Fruit fly (Drosophila melanogaster) whole organism, embryonic: ENCODE measurements around the gene scpr-B.
A peak's percentile ranks its signal among the peaks of the same experiment; 100 is the strongest.

Source experiments
- ATbp ChIP-seq: fragments of 200-800 bp; sonication (Bioruptor generic); optimal IDR thresholded peaks from 2 replicates; lab custom pipeline; 2017; ENCODE audit warnings: missing biosample characterization, mild to moderate bottlenecking, missing genetic modification characterization, missing genetic modification reagents
- Abd-B ChIP-seq: fragments of 200-800 bp; sonication (Bioruptor generic); optimal IDR thresholded peaks from 2 replicates; lab custom pipeline; 2018; ENCODE audit warnings: missing biosample characterization, mild to moderate bottlenecking, missing genetic modification characterization, moderate library complexity
- Atf-2 ChIP-seq: fragments of 200-800 bp; sonication (Bioruptor generic); optimal IDR thresholded peaks from 2 replicates; lab custom pipeline; 2016; ENCODE audit warnings: missing biosample characterization, missing genetic modification characterization
- B-H1 ChIP-seq: fragments of 200-800 bp; sonication (Bioruptor generic); IDR thresholded peaks from 3 replicates; pipeline ENCODE4 v1.3.6; 2022; ENCODE audit warnings: missing biosample characterization, missing genetic modification characterization
- BEAF-32 ChIP-seq: fragments of 200-800 bp; sonication (Bioruptor generic); optimal IDR thresholded peaks from 3 replicates; lab custom pipeline; 2017; ENCODE audit warnings: missing biosample characterization, missing genetic modification characterization, mild to moderate bottlenecking, moderate library complexity, missing genetic modification reagents
- Blimp-1 ChIP-seq: fragments of 200-800 bp; sonication (Bioruptor generic); optimal IDR thresholded peaks from 3 replicates; lab custom pipeline; 2018; ENCODE audit warnings: missing biosample characterization, missing genetic modification characterization, mild to moderate bottlenecking, moderate library complexity, missing genetic modification reagents
- BtbVII ChIP-seq: fragments of 200-800 bp; sonication (Bioruptor generic); optimal IDR thresholded peaks from 3 replicates; lab custom pipeline; 2017; ENCODE audit warnings: missing biosample characterization, mild to moderate bottlenecking, missing genetic modification characterization
- CG10267 ChIP-seq: fragments of 200-800 bp; sonication (Bioruptor generic); optimal IDR thresholded peaks from 2 replicates; lab custom pipeline; 2018; ENCODE audit warnings: missing biosample characterization, mild to moderate bottlenecking, missing genetic modification characterization, moderate library complexity
- CG11093 ChIP-seq: fragments of 200-800 bp; sonication (Bioruptor generic); IDR thresholded peaks from 3 replicates; pipeline ENCODE4 v1.3.6; 2022; ENCODE audit warnings: missing biosample characterization, missing genetic modification characterization
- CG11456 ChIP-seq: fragments of 200-800 bp; sonication (Bioruptor generic); IDR thresholded peaks from 3 replicates; pipeline ENCODE4 v1.3.6; 2022; ENCODE audit warnings: missing biosample characterization, missing genetic modification characterization
- CG12769 ChIP-seq: fragments of 200-800 bp; sonication (Bioruptor generic); optimal IDR thresholded peaks from 2 replicates; lab custom pipeline; 2019; ENCODE audit warnings: missing biosample characterization, mild to moderate bottlenecking, missing genetic modification characterization, moderate library complexity
- CG13624 ChIP-seq: fragments of 200-800 bp; sonication (Bioruptor generic); optimal IDR thresholded peaks from 2 replicates; lab custom pipeline; 2016; ENCODE audit warnings: missing biosample characterization, missing genetic modification characterization
- CG14441 ChIP-seq: fragments of 200-800 bp; sonication (Bioruptor generic); IDR thresholded peaks from 2 replicates; pipeline ENCODE4 v1.3.6; 2022; ENCODE audit warnings: missing biosample characterization, missing genetic modification characterization
- CG17912 ChIP-seq: fragments of 200-800 bp; sonication (Bioruptor generic); optimal IDR thresholded peaks from 2 replicates; lab custom pipeline; 2018; ENCODE audit warnings: missing biosample characterization, mild to moderate bottlenecking, missing genetic modification characterization
- CG1832 ChIP-seq: fragments of 200-800 bp; sonication (Bioruptor generic); optimal IDR thresholded peaks from 2 replicates; lab custom pipeline; 2017; ENCODE audit warnings: missing biosample characterization, mild to moderate bottlenecking, missing genetic modification characterization, inconsistent platforms
- CG2120 ChIP-seq: fragments of 200-800 bp; sonication (Bioruptor generic); optimal IDR thresholded peaks from 3 replicates; lab custom pipeline; 2016; ENCODE audit warnings: missing biosample characterization, missing genetic modification characterization
- CG31224 ChIP-seq: fragments of 200-800 bp; sonication (Bioruptor generic); IDR thresholded peaks from 2 replicates; pipeline ENCODE4 v1.3.6; 2022; ENCODE audit warnings: missing biosample characterization, missing genetic modification characterization
- CG31365 ChIP-seq: fragments of 200-800 bp; sonication (Bioruptor generic); optimal IDR thresholded peaks from 2 replicates; lab custom pipeline; 2018; ENCODE audit warnings: missing biosample characterization, mild to moderate bottlenecking, missing genetic modification characterization
- CG3995 ChIP-seq: fragments of 200-800 bp; sonication (Bioruptor generic); optimal IDR thresholded peaks from 3 replicates; lab custom pipeline; 2016; ENCODE audit warnings: missing biosample characterization, missing genetic modification characterization
- CG4328 ChIP-seq: fragments of 200-800 bp; sonication (Bioruptor generic); optimal IDR thresholded peaks from 3 replicates; lab custom pipeline; 2017; ENCODE audit warnings: missing biosample characterization, missing genetic modification reagents, missing genetic modification characterization
- CG4404 ChIP-seq: fragments of 200-800 bp; sonication (Bioruptor generic); IDR thresholded peaks from 2 replicates; pipeline ENCODE4 v1.3.6; 2022; ENCODE audit warnings: missing biosample characterization, missing genetic modification characterization
- CG4707 ChIP-seq: fragments of 200-800 bp; sonication (Bioruptor generic); optimal IDR thresholded peaks from 2 replicates; lab custom pipeline; 2018; ENCODE audit warnings: missing biosample characterization, mild to moderate bottlenecking, missing genetic modification characterization, moderate library complexity
- CG7271 ChIP-seq: fragments of 200-800 bp; sonication (Bioruptor generic); optimal IDR thresholded peaks from 2 replicates; lab custom pipeline; 2018; ENCODE audit warnings: missing biosample characterization, mild to moderate bottlenecking, missing genetic modification characterization, moderate library complexity
- CG7745 ChIP-seq: fragments of 200-800 bp; sonication (Bioruptor generic); optimal IDR thresholded peaks from 2 replicates; lab custom pipeline; 2018; ENCODE audit warnings: missing biosample characterization, mild to moderate bottlenecking, missing genetic modification characterization, moderate library complexity
- CG9609 ChIP-seq: fragments of 200-800 bp; sonication (Bioruptor generic); optimal IDR thresholded peaks from 3 replicates; lab custom pipeline; 2016; ENCODE audit warnings: missing biosample characterization, missing genetic modification characterization
- CG9797 ChIP-seq: fragments of 200-800 bp; sonication (Bioruptor generic); optimal IDR thresholded peaks from 3 replicates; lab custom pipeline; 2018; ENCODE audit warnings: missing biosample characterization, mild to moderate bottlenecking, missing genetic modification characterization
- Camta ChIP-seq: fragments of 200-800 bp; sonication (Bioruptor generic); optimal IDR thresholded peaks from 2 replicates; lab custom pipeline; 2016; ENCODE audit warnings: missing biosample characterization, missing genetic modification characterization
- HmgZ ChIP-seq: fragments of 200-800 bp; sonication (Bioruptor generic); optimal IDR thresholded peaks from 2 replicates; lab custom pipeline; 2018; ENCODE audit warnings: missing biosample characterization, mild to moderate bottlenecking, missing genetic modification characterization
- Hr78 ChIP-seq, 2 experiments: fragments of 200-800 bp in 1 of 2; fragments of >200 bp in 1 of 2; sonication (Bioruptor generic) in 1 of 2; optimal IDR thresholded peaks; 2 replicates each; lab custom pipeline; 2017 to 2019; ENCODE audit warnings: missing biosample characterization in 2 of 2, missing genetic modification characterization in 2 of 2, mild to moderate bottlenecking in 1 of 2, moderate library complexity in 1 of 2
- Mes4 ChIP-seq: fragments of 200-800 bp; sonication (Bioruptor generic); optimal IDR thresholded peaks from 2 replicates; lab custom pipeline; 2016; ENCODE audit warnings: missing biosample characterization, missing genetic modification characterization
- Oaz ChIP-seq: fragments of 200-800 bp; sonication (Bioruptor generic); IDR thresholded peaks from 2 replicates; pipeline ENCODE4 v1.3.6; 2022; ENCODE audit warnings: missing biosample characterization, missing genetic modification characterization
- Optix ChIP-seq: fragments of 200-800 bp; sonication (Bioruptor generic); IDR thresholded peaks from 3 replicates; pipeline ENCODE4 v1.3.6; 2022; ENCODE audit warnings: missing biosample characterization, missing genetic modification characterization
- Ptx1 ChIP-seq: fragments of 200-800 bp; sonication (Bioruptor generic); IDR thresholded peaks from 2 replicates; pipeline ENCODE4 v1.3.6; 2022; ENCODE audit warnings: missing biosample characterization, missing genetic modification characterization
- Side ChIP-seq: fragments of 200-800 bp; sonication (Bioruptor generic); optimal IDR thresholded peaks from 2 replicates; lab custom pipeline; 2016; ENCODE audit warnings: missing biosample characterization, missing genetic modification characterization
- TFAM ChIP-seq: fragments of 200-800 bp; sonication (Bioruptor generic); optimal IDR thresholded peaks from 2 replicates; lab custom pipeline; 2017; ENCODE audit warnings: missing biosample characterization, missing genetic modification characterization, inconsistent platforms
- amos ChIP-seq: fragments of 200-800 bp; sonication (Bioruptor generic); IDR thresholded peaks from 2 replicates; pipeline ENCODE4 v1.3.6; 2022; ENCODE audit warnings: missing biosample characterization, missing genetic modification characterization; ENCODE audit not compliant: partially characterized antibody
- crc ChIP-seq: fragments of 200-800 bp; sonication (Bioruptor generic); optimal IDR thresholded peaks from 2 replicates; lab custom pipeline; 2016; ENCODE audit warnings: missing biosample characterization, missing genetic modification characterization
- dpn ChIP-seq, 2 experiments: fragments of 200-800 bp; sonication (Bioruptor generic); optimal IDR thresholded peaks; 3 replicates each; lab custom pipeline; 2016; ENCODE audit warnings: missing biosample characterization in 2 of 2, missing genetic modification characterization in 2 of 2
- ftz-f1 ChIP-seq: fragments of 200-800 bp; sonication (Bioruptor generic); optimal IDR thresholded peaks from 2 replicates; lab custom pipeline; 2016; ENCODE audit warnings: missing biosample characterization, missing genetic modification characterization
- gfzf ChIP-seq: fragments of 200-800 bp; sonication (Bioruptor generic); optimal IDR thresholded peaks from 2 replicates; lab custom pipeline; 2016; ENCODE audit warnings: missing biosample characterization, mild to moderate bottlenecking, missing genetic modification characterization, moderate library complexity
- hbn ChIP-seq: fragments of 200-800 bp; sonication (Bioruptor generic); IDR thresholded peaks from 2 replicates; pipeline ENCODE4 v1.3.6; 2022; ENCODE audit warnings: missing biosample characterization, missing genetic modification characterization; ENCODE audit not compliant: partially characterized antibody
- ken ChIP-seq: fragments of 200-800 bp; sonication (Bioruptor generic); IDR thresholded peaks from 3 replicates; pipeline ENCODE4 v1.3.6; 2022; ENCODE audit warnings: missing biosample characterization, missing genetic modification characterization
- pb ChIP-seq: fragments of 200-800 bp; sonication (Bioruptor generic); optimal IDR thresholded peaks from 3 replicates; lab custom pipeline; 2016; ENCODE audit warnings: missing biosample characterization, missing genetic modification characterization
- pho ChIP-seq: fragments of 200-800 bp; sonication (Bioruptor generic); optimal IDR thresholded peaks from 2 replicates; lab custom pipeline; 2016; ENCODE audit warnings: missing biosample characterization, missing genetic modification characterization
- rib ChIP-seq: fragments of 200-800 bp; sonication (Bioruptor generic); IDR thresholded peaks from 2 replicates; pipeline ENCODE4 v1.3.6; 2022; ENCODE audit warnings: missing biosample characterization, missing genetic modification characterization
- slbo ChIP-seq: fragments of 200-800 bp; sonication (Bioruptor generic); IDR thresholded peaks from 2 replicates; pipeline ENCODE4 v1.3.6; 2022; ENCODE audit warnings: missing biosample characterization, missing genetic modification characterization
- sr ChIP-seq: fragments of 200-800 bp; sonication (Bioruptor generic); IDR thresholded peaks from 3 replicates; pipeline ENCODE4 v1.3.6; 2022; ENCODE audit warnings: missing biosample characterization, missing genetic modification characterization
- vnd ChIP-seq: fragments of 200-800 bp; sonication (Bioruptor generic); IDR thresholded peaks from 3 replicates; pipeline ENCODE4 v1.3.6; 2022; ENCODE audit warnings: missing biosample characterization, missing genetic modification characterization; ENCODE audit not compliant: partially characterized antibody
- wdn ChIP-seq: fragments of 200-800 bp; sonication (Bioruptor generic); IDR thresholded peaks from 2 replicates; pipeline ENCODE4 v1.3.6; 2022; ENCODE audit warnings: missing biosample characterization, missing genetic modification characterization
- wek ChIP-seq: fragments of 200-800 bp; sonication (Bioruptor generic); optimal IDR thresholded peaks from 3 replicates; lab custom pipeline; 2018; ENCODE audit warnings: missing biosample characterization, mild to moderate bottlenecking, missing genetic modification characterization, moderate library complexity
- zfh1 ChIP-seq: fragments of 200-800 bp; sonication (Bioruptor generic); IDR thresholded peaks from 3 replicates; pipeline ENCODE4 v1.3.6; 2022; ENCODE audit warnings: missing biosample characterization, missing genetic modification characterization

Gene scpr-B

DNA sequence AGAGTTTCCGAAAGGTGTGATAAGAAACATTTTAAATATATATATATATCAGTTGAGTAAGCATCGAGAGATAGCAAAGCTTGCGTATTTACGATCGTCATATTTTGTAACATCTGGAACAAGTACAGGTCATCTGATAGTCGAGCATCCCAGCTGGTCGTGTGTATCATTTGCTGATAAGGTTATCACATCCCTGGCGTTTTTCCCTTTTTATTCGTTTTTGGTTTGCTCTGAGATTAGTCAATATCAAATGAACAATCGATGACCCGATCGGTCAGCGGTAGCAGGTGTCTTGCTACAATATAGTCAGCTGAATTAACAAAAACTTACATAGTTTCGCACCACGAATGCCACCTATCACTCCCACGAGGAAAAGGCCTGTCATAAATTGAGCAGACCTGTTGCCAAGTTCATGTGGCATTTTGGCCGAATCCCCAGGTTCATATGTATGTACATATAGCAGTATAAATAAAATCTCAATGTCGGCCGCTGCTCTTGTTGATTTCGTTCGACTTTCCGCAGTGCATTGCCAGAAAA lies 39.8 kb downstream of the scpr-B start (continued):
- TF ChIP-seq gfzf (no peak), pho (GFP tag; lab: Kevin White, UChicago) (no peak), CG11456 (GFP tag; lab: Robert Waterston, UW) (no peak), hbn (GFP tag; lab: Robert Waterston, UW) (no peak), Blimp-1 (GFP tag; lab: Kevin White, UChicago) (peak; percentile 39), Mes4 (GFP tag; lab: Kevin White, UChicago) (no peak), CG31365 (tag; lab: Kevin White, UChicago) (no peak), CG10267 (tag; lab: Kevin White, UChicago) (peak; percentile 15), CG4404 (no peak), CG7745 (tag; lab: Kevin White, UChicago) (no peak), CG9609 (no peak), BEAF-32 (no peak), CG9797 (no peak), vnd (GFP tag; lab: Robert Waterston, UW) (no peak), Abd-B (GFP tag; lab: Kevin White, UChicago) (peak; percentile 40), Camta (GFP tag; lab: Kevin White, UChicago) (no peak), CG1832 (GFP tag; lab: Kevin White, UChicago) (no peak), dpn (GFP tag; optimal IDR thresholded peaks at IDR 0.05; lab: Kevin White, UChicago) (peak in 1 of 2 experiments; percentile 65), Optix (GFP tag; lab: Robert Waterston, UW) (0 out of 3 replicates have a peak, but pooled peaks have one; percentile 5), CG4707 (no peak), Hr78 (GFP tag; optimal IDR thresholded peaks at IDR 0.05; lab: Kevin White, UChicago) (peak in 1 of 2 experiments; percentile 64), ATbp (no peak), Ptx1 (peak; percentile 66), wek (no peak), ken (GFP tag; lab: Robert Waterston, UW) (no peak), CG14441 (GFP tag; lab: Robert Waterston, UW) (peak; percentile 75), CG31224 (GFP tag; lab: Robert Waterston, UW) (peak; percentile 54), B-H1 (GFP tag; lab: Robert Waterston, UW) (no peak), CG11093 (no peak), rib (GFP tag; lab: Robert Waterston, UW) (no peak), TFAM (GFP tag; lab: Kevin White, UChicago) (no peak), CG4328 (GFP tag; lab: Kevin White, UChicago) (no peak), Side (GFP tag; lab: Kevin White, UChicago) (no peak), CG13624 (GFP tag; lab: Kevin White, UChicago) (no peak), crc (no peak), CG2120 (GFP tag; lab: Kevin White, UChicago) (peak; percentile 81), zfh1 (GFP tag; lab: Robert Waterston, UW) (peak; percentile 58; the same call in 1 of the 3 replicates), amos (GFP tag; lab: Robert Waterston, UW) (no peak), Atf-2 (GFP tag; lab: Kevin White, UChicago) (no peak), wdn (GFP tag; lab: Robert Waterston, UW) (0 out of 2 replicates have a peak, but pooled peaks have one; percentile 14), Oaz (GFP tag; lab: Robert Waterston, UW) (no peak), slbo (peak; percentile 76), HmgZ (peak; percentile 26), BtbVII (GFP tag; lab: Kevin White, UChicago) (peak; percentile 9), sr (no peak), ftz-f1 (GFP tag; lab: Kevin White, UChicago) (no peak), CG17912 (GFP tag; lab: Kevin White, UChicago) (no peak), CG3995 (peak; percentile 35), pb (GFP tag; lab: Kevin White, UChicago) (no peak), CG12769 (tag; lab: Kevin White, UChicago) (peak; percentile 48), CG7271 (tag; lab: Kevin White, UChicago) (no peak)
